Worm (Caenorhabditis elegans): ENCODE measurements around the gene ttr-46.

DNA sequence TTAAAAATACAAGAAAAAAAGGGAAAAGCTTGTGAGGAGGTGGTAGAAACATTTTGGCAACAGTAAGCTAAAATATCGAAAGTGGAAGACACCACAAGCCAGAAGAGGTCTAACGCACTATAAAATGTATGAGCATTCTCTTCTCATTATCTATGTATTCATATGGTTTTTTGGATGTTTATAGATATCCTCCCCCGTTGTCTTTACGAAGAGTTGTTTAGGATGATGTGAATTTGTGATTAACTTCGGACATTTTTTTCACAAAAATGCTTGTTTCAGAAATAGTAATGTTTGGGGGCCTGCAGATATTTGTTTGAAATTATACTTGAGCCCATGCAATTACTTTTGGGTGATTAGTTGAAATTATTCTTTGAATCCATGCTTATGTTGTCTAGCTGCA lies 36.0 kb upstream of the ttr-46 start, which contains the start of gene mec-9:
- TF ChIP-seq aly-2 (tag; optimal IDR thresholded peaks at IDR 0.05) (no peak), mdl-1 (tag; optimal IDR thresholded peaks at IDR 0.05) (no peak), pqm-1 (tag; optimal IDR thresholded peaks at IDR 0.05) (no peak), ama-1 (optimal IDR thresholded peaks at IDR 0.05) (no peak), nhr-28 (tag; optimal IDR thresholded peaks at IDR 0.05) (no peak), C34B4.2 (tag; optimal IDR thresholded peaks at IDR 0.05) (no peak), nhr-11 (tag; optimal IDR thresholded peaks at IDR 0.05) (no peak), Y116A8C.19 (tag; optimal IDR thresholded peaks at IDR 0.05; ENCODE audit: borderline replicate concordance) (no peak)
